Worm (Caenorhabditis elegans) whole organism, L3 larva: Measurements from ENCODE around the gene aat-7.

ENCODE experiments used
- R02D3.7 ChIP-seq: fragments of 150-350 bp; optimal IDR thresholded peaks from 2 replicates; lab custom pipeline; 2014; ENCODE audit warnings: missing biosample characterization, missing genetic modification characterization
- ama-1 ChIP-seq: fragments of 150-350 bp; optimal IDR thresholded peaks from 2 replicates; lab custom pipeline; 2018
- egl-27 ChIP-seq: sonication (generic microtip); optimal IDR thresholded peaks from 4 replicates; lab custom pipeline; 2017; ENCODE audit warnings: missing biosample characterization, missing genetic modification reagents, missing genetic modification characterization
- elt-2 ChIP-seq: sonication (generic microtip); optimal IDR thresholded peaks from 2 replicates; lab custom pipeline; 2016; ENCODE audit warnings: missing genetic modification reagents, mild to moderate bottlenecking, missing genetic modification characterization, missing compliant biosample characterization
- elt-3 ChIP-seq, 3 experiments: fragments of 150-350 bp in 1 of 3; sonication (generic microtip) in 2 of 3; optimal IDR thresholded peaks; 2 replicates in 2 of 3; 4 replicates in 1 of 3; lab custom pipeline; 2014 to 2017; ENCODE audit warnings: missing biosample characterization in 3 of 3, missing genetic modification characterization in 3 of 3
- jun-1 ChIP-seq: fragments of 150-350 bp; optimal IDR thresholded peaks from 2 replicates; lab custom pipeline; 2014; ENCODE audit warnings: missing biosample characterization, missing genetic modification reagents, missing genetic modification characterization
- lin-15B ChIP-seq: fragments of 150-350 bp; optimal IDR thresholded peaks from 2 replicates; lab custom pipeline; 2014; ENCODE audit warnings: missing biosample characterization, missing genetic modification characterization
- lsy-12 ChIP-seq: sonication (generic microtip); optimal IDR thresholded peaks from 2 replicates; lab custom pipeline; 2016; ENCODE audit warnings: mild to moderate bottlenecking, missing genetic modification characterization, missing compliant biosample characterization
- mml-1 ChIP-seq: fragments of 150-350 bp; sonication (generic microtip); optimal IDR thresholded peaks from 3 replicates; lab custom pipeline; 2014; ENCODE audit warnings: missing biosample characterization, missing genetic modification characterization
- nfya-1 ChIP-seq: sonication (generic microtip); optimal IDR thresholded peaks from 2 replicates; lab custom pipeline; 2017; ENCODE audit warnings: missing genetic modification characterization, mild to moderate bottlenecking, missing compliant biosample characterization, antibody characterized with exemption, moderate library complexity; ENCODE audit not compliant: insufficient read depth
- nhr-23 ChIP-seq: fragments of 150-350 bp; optimal IDR thresholded peaks from 2 replicates; lab custom pipeline; 2014; ENCODE audit warnings: missing biosample characterization, missing genetic modification reagents, missing genetic modification characterization
- nhr-43 ChIP-seq: sonication (generic microtip); optimal IDR thresholded peaks from 2 replicates; lab custom pipeline; 2016; ENCODE audit warnings: mild to moderate bottlenecking, missing genetic modification characterization, missing compliant biosample characterization; ENCODE audit not compliant: poor library complexity, severe bottlenecking
- nhr-77 ChIP-seq: fragments of 150-350 bp; optimal IDR thresholded peaks from 2 replicates; lab custom pipeline; 2014; ENCODE audit warnings: missing biosample characterization, missing genetic modification characterization
- pha-4 ChIP-seq: fragments of 150-350 bp; optimal IDR thresholded peaks from 2 replicates; lab custom pipeline; 2014; ENCODE audit warnings: missing biosample characterization, missing genetic modification reagents, missing genetic modification characterization
- ztf-11 ChIP-seq: fragments of 150-350 bp; optimal IDR thresholded peaks from 2 replicates; lab custom pipeline; 2014; ENCODE audit warnings: missing biosample characterization, missing genetic modification characterization

Gene aat-7

DNA sequence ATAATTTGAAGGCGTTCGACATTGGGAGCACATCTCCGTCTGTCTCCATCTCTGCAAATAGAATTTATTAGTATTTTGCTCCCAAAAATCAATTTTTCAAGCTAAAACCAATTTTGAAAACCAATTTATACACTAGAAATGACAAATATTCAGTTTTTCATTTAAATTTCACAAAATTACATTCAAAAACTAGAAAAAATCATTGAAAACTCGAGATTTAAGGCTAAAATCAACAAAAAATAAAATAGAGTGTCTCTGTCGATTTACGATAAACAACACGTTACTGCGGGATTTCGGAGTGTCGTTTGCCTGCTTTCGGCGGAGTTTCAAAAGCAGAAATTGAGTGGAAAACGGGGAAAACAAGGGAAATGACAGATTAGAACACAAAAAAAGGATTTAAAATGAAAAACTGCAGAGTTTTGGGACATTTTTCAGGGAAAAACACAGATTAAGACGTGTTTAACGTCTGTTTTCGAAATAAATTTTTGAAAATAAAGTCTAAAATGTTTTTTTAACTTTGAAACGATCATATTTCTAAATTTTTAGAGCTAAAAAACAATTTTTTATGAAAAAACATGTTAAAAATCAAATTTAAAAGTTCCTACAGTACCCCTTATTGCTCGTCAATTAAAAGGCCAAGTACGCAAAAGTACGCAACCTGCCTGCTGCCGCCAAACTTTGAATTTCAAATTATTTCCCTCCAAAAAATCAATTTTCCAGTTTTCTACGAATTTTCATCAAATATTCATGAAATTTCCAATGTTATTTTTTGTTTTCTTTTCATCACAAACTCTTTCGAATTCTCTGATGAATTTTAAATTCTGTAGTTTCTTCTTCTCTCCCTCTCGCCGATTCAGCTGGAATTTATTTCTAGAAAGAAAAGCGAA is 51.0 kb downstream of the aat-7 start, which contains the start of gene nol-6:
Gene nol-6 (minus strand): TSS at position 51 of the 887 bp plus-strand sequence.
- TF ChIP-seq ama-1 (no peak), nfya-1 (tag; lab: Kevin White, UChicago) (peak; percentile 56), jun-1 (no peak), lin-15B (tag; lab: Kevin White, UChicago) (peak; percentile 46), R02D3.7 (tag; lab: Kevin White, UChicago) (peak; percentile 93), pha-4 (tag; lab: Kevin White, UChicago) (peak; percentile 61), elt-3 (tag; optimal IDR thresholded peaks at IDR 0.05; lab: Kevin White, UChicago) (no peak), nhr-23 (tag; lab: Kevin White, UChicago) (peak; percentile 5)

DNA sequence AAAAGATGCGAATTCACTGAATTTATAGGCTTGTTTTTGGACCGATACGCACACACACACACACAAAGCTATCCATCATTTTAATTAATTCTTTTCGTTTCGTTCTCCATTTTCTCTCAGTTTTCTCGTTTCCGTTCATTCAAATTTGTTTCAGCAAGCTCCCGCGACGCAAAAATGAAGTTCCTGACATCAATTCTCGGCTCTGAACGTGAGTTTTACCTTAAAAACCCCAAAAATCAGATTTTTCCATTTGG is 51.6 kb downstream of the aat-7 start, which contains the start of gene Y51H7C.3:
Gene Y51H7C.3 (plus strand): TSS at position 155 of the 254 bp plus-strand sequence.
- no peak for TF ChIP-seq nhr-77 (tag; lab: Kevin White, UChicago)
- TF ChIP-seq ztf-11: no peak
- TF ChIP-seq nhr-43 (tag; lab: Kevin White, UChicago): no peak
- TF ChIP-seq elt-3 (tag; optimal IDR thresholded peaks at IDR 0.05; lab: Kevin White, UChicago): no peak
- no peak for TF ChIP-seq lsy-12 (tag; lab: Kevin White, UChicago)
- TF ChIP-seq mml-1 (tag; lab: Kevin White, UChicago): no peak
- TF ChIP-seq elt-2 (tag; lab: Kevin White, UChicago): no peak
- TF ChIP-seq egl-27 (tag; lab: Kevin White, UChicago): no peak
